Worm (Caenorhabditis elegans): Measurements from ENCODE around the gene C29F7.1.

- TF ChIP-seq ama-1 (optimal IDR thresholded peaks at IDR 0.05): no peak
- no peak for TF ChIP-seq blmp-1 (tag; optimal IDR thresholded peaks at IDR 0.05; ENCODE audit: insufficient read depth)
These were observed 10.5 kb upstream of the C29F7.1 start, which contains the start of gene F02C12.2 for ce11 chrX:13399221-13399620.
